Worm (Caenorhabditis elegans) whole organism, mixed stage, embryonic: ENCODE data around the gene spin-3.

Experiments
- M03D4.4 ChIP-seq: sonication (generic microtip); optimal IDR thresholded peaks from 2 replicates; lab custom pipeline; 2017; ENCODE audit warnings: mild to moderate bottlenecking, missing genetic modification characterization, missing compliant biosample characterization
- bed-3 ChIP-seq: fragments of 200-800 bp; sonication (Bioruptor generic); optimal IDR thresholded peaks from 3 replicates; lab custom pipeline; 2018; ENCODE audit warnings: mild to moderate bottlenecking, missing genetic modification characterization, moderate library complexity, missing compliant biosample characterization
- blmp-1 ChIP-seq: fragments of 150-350 bp; optimal IDR thresholded peaks from 2 replicates; lab custom pipeline; 2014; ENCODE audit warnings: missing biosample characterization, missing genetic modification characterization
- ceh-39 ChIP-seq: fragments of 150-350 bp; optimal IDR thresholded peaks from 2 replicates; lab custom pipeline; 2014; ENCODE audit warnings: missing biosample characterization, missing genetic modification characterization
- ceh-43 ChIP-seq: fragments of 200-800 bp; sonication (Bioruptor generic); optimal IDR thresholded peaks from 2 replicates; lab custom pipeline; 2018; ENCODE audit warnings: mild to moderate bottlenecking, missing genetic modification characterization, moderate library complexity, missing compliant biosample characterization
- ceh-83 ChIP-seq: fragments of 200-800 bp; sonication (Bioruptor generic); optimal IDR thresholded peaks from 2 replicates; lab custom pipeline; 2018; ENCODE audit warnings: mild to moderate bottlenecking, missing genetic modification characterization, missing compliant biosample characterization
- ces-1 ChIP-seq: fragments of 150-350 bp; optimal IDR thresholded peaks from 2 replicates; lab custom pipeline; 2014; ENCODE audit warnings: missing biosample characterization, missing genetic modification reagents, missing genetic modification characterization
- cnd-1 ChIP-seq: fragments of 200-800 bp; sonication (Bioruptor generic); optimal IDR thresholded peaks from 2 replicates; lab custom pipeline; 2018; ENCODE audit warnings: mild to moderate bottlenecking, missing genetic modification characterization, missing compliant biosample characterization
- elt-3 ChIP-seq: fragments of 150-350 bp; optimal IDR thresholded peaks from 2 replicates; lab custom pipeline; 2014; ENCODE audit warnings: missing biosample characterization, missing genetic modification characterization
- flh-1 ChIP-seq: fragments of 200-800 bp; sonication (Bioruptor generic); optimal IDR thresholded peaks from 2 replicates; lab custom pipeline; 2018; ENCODE audit warnings: mild to moderate bottlenecking, missing genetic modification characterization, moderate library complexity, missing compliant biosample characterization
- ham-2 ChIP-seq: fragments of 200-800 bp; sonication (Bioruptor generic); optimal IDR thresholded peaks from 2 replicates; lab custom pipeline; 2018; ENCODE audit warnings: mild to moderate bottlenecking, missing genetic modification characterization, missing compliant biosample characterization
- hlh-1 ChIP-seq: fragments of 150-350 bp; optimal IDR thresholded peaks from 2 replicates; lab custom pipeline; 2014; ENCODE audit warnings: missing biosample characterization, missing genetic modification reagents, missing genetic modification characterization
- lin-13 ChIP-seq: fragments of 150-350 bp; optimal IDR thresholded peaks from 2 replicates; lab custom pipeline; 2014; ENCODE audit warnings: missing biosample characterization, missing genetic modification characterization
- lsy-2 ChIP-seq: fragments of 150-350 bp; optimal IDR thresholded peaks from 2 replicates; lab custom pipeline; 2014; ENCODE audit warnings: missing biosample characterization, missing genetic modification characterization
- mep-1 ChIP-seq: fragments of 150-350 bp; optimal IDR thresholded peaks from 2 replicates; lab custom pipeline; 2017; ENCODE audit warnings: missing biosample characterization, missing genetic modification reagents, missing genetic modification characterization, inconsistent platforms
- mls-2 ChIP-seq: sonication (generic microtip); optimal IDR thresholded peaks from 2 replicates; lab custom pipeline; 2016; ENCODE audit warnings: mild to moderate bottlenecking, missing genetic modification characterization, moderate library complexity, missing compliant biosample characterization
- nhr-12 ChIP-seq: fragments of 150-350 bp; optimal IDR thresholded peaks from 2 replicates; lab custom pipeline; 2014; ENCODE audit warnings: missing biosample characterization, missing genetic modification characterization
- nhr-2 ChIP-seq: fragments of 150-350 bp; optimal IDR thresholded peaks from 2 replicates; lab custom pipeline; 2014; ENCODE audit warnings: missing biosample characterization, missing genetic modification characterization
- nhr-237 ChIP-seq: fragments of 150-350 bp; optimal IDR thresholded peaks from 2 replicates; lab custom pipeline; 2014; ENCODE audit warnings: missing biosample characterization, missing genetic modification characterization
- nhr-28 ChIP-seq: fragments of 150-350 bp; optimal IDR thresholded peaks from 2 replicates; lab custom pipeline; 2014; ENCODE audit warnings: missing biosample characterization, missing genetic modification characterization
- nhr-76 ChIP-seq: sonication (generic microtip); optimal IDR thresholded peaks from 2 replicates; lab custom pipeline; 2017; ENCODE audit warnings: missing biosample characterization, missing genetic modification characterization
- sem-2 ChIP-seq: fragments of 200-800 bp; sonication (Bioruptor generic); optimal IDR thresholded peaks from 2 replicates; lab custom pipeline; 2018; ENCODE audit warnings: mild to moderate bottlenecking, missing genetic modification characterization, missing compliant biosample characterization
- snpc-4 ChIP-seq: fragments of 150-350 bp; optimal IDR thresholded peaks from 2 replicates; lab custom pipeline; 2014; ENCODE audit warnings: missing biosample characterization, missing genetic modification characterization
- sptf-1 ChIP-seq: sonication (generic microtip); optimal IDR thresholded peaks from 2 replicates; lab custom pipeline; 2017; ENCODE audit warnings: mild to moderate bottlenecking, missing genetic modification characterization, moderate library complexity, missing compliant biosample characterization
- tbx-8 ChIP-seq: fragments of 200-800 bp; sonication (Bioruptor generic); optimal IDR thresholded peaks from 2 replicates; lab custom pipeline; 2018; ENCODE audit warnings: mild to moderate bottlenecking, missing genetic modification characterization, moderate library complexity, missing compliant biosample characterization
- unc-120 ChIP-seq: sonication (generic microtip); optimal IDR thresholded peaks from 2 replicates; lab custom pipeline; 2017; ENCODE audit warnings: missing genetic modification characterization, missing compliant biosample characterization; ENCODE audit not compliant: poor library complexity, severe bottlenecking
- unc-39 ChIP-seq: fragments of 150-350 bp; optimal IDR thresholded peaks from 2 replicates; lab custom pipeline; 2014; ENCODE audit warnings: missing biosample characterization, missing genetic modification characterization
- unc-62 ChIP-seq: fragments of 150-350 bp; optimal IDR thresholded peaks from 2 replicates; lab custom pipeline; 2014; ENCODE audit warnings: missing biosample characterization, missing genetic modification reagents, missing genetic modification characterization
- zip-8 ChIP-seq: fragments of 150-350 bp; optimal IDR thresholded peaks from 2 replicates; lab custom pipeline; 2014; ENCODE audit warnings: missing biosample characterization, missing genetic modification characterization
- ztf-11 ChIP-seq: fragments of 150-350 bp; optimal IDR thresholded peaks from 2 replicates; lab custom pipeline; 2014; ENCODE audit warnings: missing biosample characterization, missing genetic modification characterization

The spin-3 gene

ce11 chrX:13129949-13130348 is at the start of gene spin-3:
TSS of gene spin-3 (plus strand) at chrX:13130249.
- no peak for TF ChIP-seq lsy-2 (tag; lab: Kevin White, UChicago)
- no peak for TF ChIP-seq ztf-11 (tag; lab: Kevin White, UChicago)
- no peak for TF ChIP-seq snpc-4 (tag; lab: Kevin White, UChicago)
- no peak for TF ChIP-seq nhr-237
- TF ChIP-seq ceh-43 (GFP tag; lab: Kevin White, UChicago): no peak
- TF ChIP-seq bed-3 (GFP tag; lab: Kevin White, UChicago): no peak
- no peak for TF ChIP-seq cnd-1 (tag; lab: Kevin White, UChicago)
- TF ChIP-seq flh-1 (GFP tag; lab: Kevin White, UChicago): no peak
- TF ChIP-seq lin-13: no peak
- TF ChIP-seq mep-1 (tag; lab: Kevin White, UChicago): no peak
- no peak for TF ChIP-seq nhr-28 (tag; lab: Kevin White, UChicago)
- no peak for TF ChIP-seq mls-2 (tag; lab: Kevin White, UChicago)
- no peak for TF ChIP-seq ham-2 (GFP tag; lab: Kevin White, UChicago)
- TF ChIP-seq sptf-1 (tag; lab: Kevin White, UChicago): no peak
- no peak for TF ChIP-seq elt-3 (tag; lab: Kevin White, UChicago)

ce11 chrX:13082326-13082725 is 47.7 kb upstream of the spin-3 start, which contains the start of gene str-10:
TSS of gene str-10 (plus strand) at chrX:13082626.
- TF ChIP-seq ceh-43 (GFP tag; lab: Kevin White, UChicago) (no peak), M03D4.4 (no peak), ztf-11 (tag; lab: Kevin White, UChicago) (no peak), cnd-1 (tag; lab: Kevin White, UChicago) (no peak), zip-8 (tag; lab: Kevin White, UChicago) (no peak), lin-13 (no peak), sptf-1 (tag; lab: Kevin White, UChicago) (no peak)

- TF ChIP-seq mep-1 (tag; lab: Kevin White, UChicago) (no peak), lin-13 (no peak), zip-8 (tag; lab: Kevin White, UChicago) (no peak), ceh-83 (GFP tag; lab: Kevin White, UChicago) (no peak), blmp-1 (tag; lab: Kevin White, UChicago) (no peak), flh-1 (GFP tag; lab: Kevin White, UChicago) (no peak), hlh-1 (no peak), mls-2 (tag; lab: Kevin White, UChicago) (no peak), elt-3 (tag; lab: Kevin White, UChicago) (no peak), nhr-2 (tag; lab: Kevin White, UChicago) (no peak), M03D4.4 (no peak), ces-1 (GFP tag; lab: Kevin White, UChicago) (no peak), ztf-11 (tag; lab: Kevin White, UChicago) (no peak)
- TF ChIP-seq, all 35 proteins: peak for 0
These were observed 45.8 kb upstream of the spin-3 start, which contains the start of gene R03G8.1 for ce11 chrX:13084273-13084672. TSS of gene R03G8.1 (plus strand) at chrX:13084573.

- TF ChIP-seq snpc-4 (tag; lab: Kevin White, UChicago): no peak
- TF ChIP-seq nhr-12 (tag; lab: Kevin White, UChicago): no peak
- no peak for TF ChIP-seq nhr-76
- no peak for TF ChIP-seq nhr-2 (tag; lab: Kevin White, UChicago)
- TF ChIP-seq lin-13: no peak
- no peak for TF ChIP-seq ceh-83 (GFP tag; lab: Kevin White, UChicago)
- no peak for TF ChIP-seq unc-120 (tag; lab: Kevin White, UChicago)
- TF ChIP-seq unc-62 (GFP tag; lab: Kevin White, UChicago): no peak
- TF ChIP-seq hlh-1: no peak
- no peak for TF ChIP-seq ceh-39 (tag; lab: Kevin White, UChicago)
- TF ChIP-seq, all 35 proteins: peak for 0
These were observed 41.5 kb upstream of the spin-3 start for ce11 chrX:13088539-13088938.

- TF ChIP-seq cnd-1 (tag; lab: Kevin White, UChicago) (no peak), nhr-76 (no peak), M03D4.4 (no peak), tbx-8 (GFP tag; lab: Kevin White, UChicago) (no peak), mep-1 (tag; lab: Kevin White, UChicago) (no peak), ceh-39 (tag; lab: Kevin White, UChicago) (no peak), mls-2 (tag; lab: Kevin White, UChicago) (no peak), sem-2 (no peak), unc-39 (no peak), unc-120 (tag; lab: Kevin White, UChicago) (no peak), hlh-1 (no peak), bed-3 (GFP tag; lab: Kevin White, UChicago) (no peak)
- TF ChIP-seq, all 35 proteins: peak for 0
These were observed 39.4 kb upstream of the spin-3 start, which contains the start of gene R03G8.3 for ce11 chrX:13090665-13091064. TSS of gene R03G8.3 (plus strand) at chrX:13090965.
